Fruit fly (Drosophila melanogaster) whole organism, embryonic: ENCODE results near the gene mRpL17.

Source experiments
- CG11093 ChIP-seq: fragments of 200-800 bp; sonication (Bioruptor generic); IDR thresholded peaks from 3 replicates; pipeline ENCODE4 v1.3.6; 2022; ENCODE audit warnings: missing biosample characterization, missing genetic modification characterization
- CG11695 ChIP-seq: fragments of 200-800 bp; sonication (Bioruptor generic); IDR thresholded peaks from 3 replicates; pipeline ENCODE4 v1.3.6; 2022; ENCODE audit warnings: missing biosample characterization, missing genetic modification characterization
- CG12299 ChIP-seq: fragments of 200-800 bp; sonication (Bioruptor generic); optimal IDR thresholded peaks from 2 replicates; lab custom pipeline; 2018; ENCODE audit warnings: missing biosample characterization, mild to moderate bottlenecking, missing genetic modification characterization
- CG12391 ChIP-seq: fragments of 200-800 bp; sonication (Bioruptor generic); optimal IDR thresholded peaks from 3 replicates; lab custom pipeline; 2018; ENCODE audit warnings: missing biosample characterization, mild to moderate bottlenecking, missing genetic modification characterization, moderate library complexity
- CG17328 ChIP-seq: fragments of 200-800 bp; sonication (Bioruptor generic); IDR thresholded peaks from 2 replicates; pipeline ENCODE4 v1.3.6; 2022; ENCODE audit warnings: missing biosample characterization, missing genetic modification characterization
- CG17359 ChIP-seq: fragments of 200-800 bp; sonication (Bioruptor generic); optimal IDR thresholded peaks from 3 replicates; lab custom pipeline; 2018; ENCODE audit warnings: missing biosample characterization, mild to moderate bottlenecking, missing genetic modification characterization, moderate library complexity
- CG17612 ChIP-seq: fragments of 200-800 bp; sonication (Bioruptor generic); IDR thresholded peaks from 2 replicates; pipeline ENCODE4 v1.3.6; 2022; ENCODE audit warnings: missing biosample characterization, missing genetic modification characterization
- CG17802 ChIP-seq: fragments of 200-800 bp; sonication (Bioruptor generic); optimal IDR thresholded peaks from 2 replicates; lab custom pipeline; 2018; ENCODE audit warnings: missing biosample characterization, mild to moderate bottlenecking, missing genetic modification characterization, moderate library complexity
- CG18619 ChIP-seq: fragments of 200-800 bp; sonication (Bioruptor generic); optimal IDR thresholded peaks from 3 replicates; lab custom pipeline; 2017; ENCODE audit warnings: missing biosample characterization, mild to moderate bottlenecking, missing genetic modification characterization
- CG2116 ChIP-seq: fragments of 200-800 bp; sonication (Bioruptor generic); optimal IDR thresholded peaks from 3 replicates; lab custom pipeline; 2018; ENCODE audit warnings: missing biosample characterization, mild to moderate bottlenecking, missing genetic modification characterization
- CG2199 ChIP-seq: fragments of 200-800 bp; sonication (Bioruptor generic); IDR thresholded peaks from 3 replicates; pipeline ENCODE4 v1.3.6; 2022; ENCODE audit warnings: missing biosample characterization, missing genetic modification characterization
- CG32767 ChIP-seq: fragments of 200-800 bp; sonication (Bioruptor generic); IDR thresholded peaks from 2 replicates; pipeline ENCODE4 v1.3.6; 2022; ENCODE audit warnings: missing biosample characterization, missing genetic modification characterization
- CG32772 ChIP-seq: fragments of 200-800 bp; sonication (Bioruptor generic); IDR thresholded peaks from 2 replicates; pipeline ENCODE4 v1.3.6; 2022; ENCODE audit warnings: missing biosample characterization, missing genetic modification characterization
- CG34376 ChIP-seq: fragments of 200-800 bp; sonication (Bioruptor generic); optimal IDR thresholded peaks from 2 replicates; lab custom pipeline; 2018; ENCODE audit warnings: missing biosample characterization, mild to moderate bottlenecking, missing genetic modification characterization
- CG3838 ChIP-seq: fragments of 200-800 bp; sonication (Bioruptor generic); optimal IDR thresholded peaks from 3 replicates; lab custom pipeline; 2016; ENCODE audit warnings: missing biosample characterization, missing genetic modification characterization
- CG4328 ChIP-seq: fragments of 200-800 bp; sonication (Bioruptor generic); optimal IDR thresholded peaks from 3 replicates; lab custom pipeline; 2017; ENCODE audit warnings: missing biosample characterization, missing genetic modification reagents, missing genetic modification characterization
- CG5180 ChIP-seq: fragments of 200-800 bp; sonication (Bioruptor generic); optimal IDR thresholded peaks from 3 replicates; lab custom pipeline; 2017; ENCODE audit warnings: missing biosample characterization, missing genetic modification characterization, mild to moderate bottlenecking, moderate library complexity, missing genetic modification reagents
- CG6813 ChIP-seq: fragments of 200-800 bp; sonication (Bioruptor generic); optimal IDR thresholded peaks from 2 replicates; lab custom pipeline; 2017; ENCODE audit warnings: missing biosample characterization, missing genetic modification characterization, mild to moderate bottlenecking, moderate library complexity, missing genetic modification reagents
- CG9876 ChIP-seq: fragments of 200-800 bp; sonication (Bioruptor generic); optimal IDR thresholded peaks from 2 replicates; lab custom pipeline; 2016; ENCODE audit warnings: missing biosample characterization, missing genetic modification characterization
- D ChIP-seq, 2 experiments: fragments of 200-800 bp in 1 of 2; fragments of >200 bp in 1 of 2; sonication (Bioruptor generic) in 1 of 2; optimal IDR thresholded peaks; 2 replicates in 1 of 2; 3 replicates in 1 of 2; lab custom pipeline; 2017; ENCODE audit warnings: mild to moderate bottlenecking in 1 of 2, missing biosample characterization in 1 of 2, missing genetic modification characterization in 1 of 2, missing genetic modification reagents in 1 of 2
- Dfd ChIP-seq, 2 experiments: fragments of >200 bp; optimal IDR thresholded peaks; 2 replicates each; lab custom pipeline; 2017; ENCODE audit warnings: missing biosample characterization in 2 of 2, missing genetic modification characterization in 2 of 2
- HLH54F ChIP-seq: fragments of 200-800 bp; sonication (Bioruptor generic); optimal IDR thresholded peaks from 3 replicates; lab custom pipeline; 2016; ENCODE audit warnings: missing biosample characterization, missing genetic modification characterization
- Med ChIP-seq: fragments of 200-800 bp; sonication (Bioruptor generic); peaks from one replicate; lab custom pipeline; 2016; ENCODE audit warnings: missing biosample characterization, missing genetic modification characterization, mild to moderate bottlenecking, inconsistent platforms, moderate library complexity
- Nf-YA ChIP-seq: fragments of 200-800 bp; sonication (Bioruptor generic); IDR thresholded peaks from 2 replicates; pipeline ENCODE4 v1.3.6; 2022; ENCODE audit warnings: missing biosample characterization, missing genetic modification characterization
- Pdp1 ChIP-seq, 2 experiments: fragments of 200-800 bp; sonication (Bioruptor generic); optimal IDR thresholded peaks; 3 replicates each; lab custom pipeline; 2016; ENCODE audit warnings: missing biosample characterization in 2 of 2, missing genetic modification characterization in 2 of 2, mild to moderate bottlenecking in 1 of 2, moderate library complexity in 1 of 2
- Spps ChIP-seq: fragments of 200-800 bp; sonication (Bioruptor generic); optimal IDR thresholded peaks from 2 replicates; lab custom pipeline; 2018; ENCODE audit warnings: missing biosample characterization, mild to moderate bottlenecking, missing genetic modification characterization
- ab ChIP-seq: fragments of 200-800 bp; sonication (Bioruptor generic); optimal IDR thresholded peaks from 2 replicates; lab custom pipeline; 2016; ENCODE audit warnings: missing biosample characterization, missing genetic modification characterization
- abd-A ChIP-seq: fragments of 200-800 bp; sonication (Bioruptor generic); optimal IDR thresholded peaks from 3 replicates; lab custom pipeline; 2019; ENCODE audit warnings: missing biosample characterization, mild to moderate bottlenecking, missing genetic modification characterization, moderate library complexity
- al ChIP-seq: fragments of 200-800 bp; sonication (Bioruptor generic); IDR thresholded peaks from 2 replicates; pipeline ENCODE4 v1.3.6; 2022; ENCODE audit warnings: missing biosample characterization, missing genetic modification characterization
- ase ChIP-seq: fragments of 200-800 bp; sonication (Bioruptor generic); IDR thresholded peaks from 3 replicates; pipeline ENCODE4 v1.3.6; 2022; ENCODE audit warnings: missing biosample characterization, missing genetic modification characterization
- chm ChIP-seq: fragments of 200-800 bp; sonication (Bioruptor generic); IDR thresholded peaks from 2 replicates; pipeline ENCODE4 v1.3.6; 2022; ENCODE audit warnings: missing biosample characterization, missing genetic modification characterization
- crp ChIP-seq, 2 experiments: fragments of 200-800 bp; sonication (Bioruptor generic); optimal IDR thresholded peaks; 2 replicates in 1 of 2; 3 replicates in 1 of 2; lab custom pipeline; 2017; ENCODE audit warnings: missing biosample characterization in 2 of 2, missing genetic modification characterization in 2 of 2, mild to moderate bottlenecking in 1 of 2, moderate library complexity in 1 of 2
- dati ChIP-seq: fragments of 200-800 bp; sonication (Bioruptor generic); IDR thresholded peaks from 2 replicates; pipeline ENCODE4 v1.3.6; 2022; ENCODE audit warnings: missing biosample characterization, missing genetic modification characterization
- dmrt11E ChIP-seq: fragments of 200-800 bp; sonication (Bioruptor generic); optimal IDR thresholded peaks from 3 replicates; lab custom pipeline; 2018; ENCODE audit warnings: missing biosample characterization, mild to moderate bottlenecking, missing genetic modification characterization, moderate library complexity
- ems ChIP-seq: fragments of 200-800 bp; sonication (Bioruptor generic); optimal IDR thresholded peaks from 3 replicates; lab custom pipeline; 2016; ENCODE audit warnings: missing biosample characterization, missing genetic modification characterization
- ewg ChIP-seq: fragments of 200-800 bp; sonication (Bioruptor generic); optimal IDR thresholded peaks from 3 replicates; lab custom pipeline; 2017; ENCODE audit warnings: mild to moderate bottlenecking, missing biosample characterization, missing genetic modification reagents, missing genetic modification characterization
- insv ChIP-seq, 2 experiments: fragments of 200-800 bp; sonication (Bioruptor generic); optimal IDR thresholded peaks; 3 replicates each; lab custom pipeline; 2016 to 2018; ENCODE audit warnings: missing biosample characterization in 2 of 2, missing genetic modification characterization in 2 of 2
- kah ChIP-seq: fragments of 200-800 bp; sonication (Bioruptor generic); optimal IDR thresholded peaks from 2 replicates; lab custom pipeline; 2018; ENCODE audit warnings: missing biosample characterization, mild to moderate bottlenecking, missing genetic modification characterization
- lbe ChIP-seq: fragments of 200-800 bp; sonication (Bioruptor generic); optimal IDR thresholded peaks from 2 replicates; lab custom pipeline; 2016; ENCODE audit warnings: missing biosample characterization, mild to moderate bottlenecking, missing genetic modification characterization
- slp2 ChIP-seq: fragments of 200-800 bp; sonication (Bioruptor generic); optimal IDR thresholded peaks from 2 replicates; lab custom pipeline; 2016; ENCODE audit warnings: missing biosample characterization, missing genetic modification characterization
- sqz ChIP-seq: fragments of 200-800 bp; sonication (Bioruptor generic); optimal IDR thresholded peaks from 3 replicates; lab custom pipeline; 2018; ENCODE audit warnings: missing biosample characterization, mild to moderate bottlenecking, missing genetic modification characterization
- wek ChIP-seq: fragments of 200-800 bp; sonication (Bioruptor generic); optimal IDR thresholded peaks from 3 replicates; lab custom pipeline; 2018; ENCODE audit warnings: missing biosample characterization, mild to moderate bottlenecking, missing genetic modification characterization, moderate library complexity
- yki ChIP-seq: fragments of >200 bp; optimal IDR thresholded peaks from 3 replicates; lab custom pipeline; 2018

The mRpL17 gene

dm6 chr3L:225120-225519 is 39.5 kb upstream of the mRpL17 start (continued):
- TF ChIP-seq CG3838 (GFP tag; lab: Kevin White, UChicago) = no peak
- TF ChIP-seq CG6813 (GFP tag; lab: Kevin White, UChicago) = no peak
- TF ChIP-seq crp (GFP tag; optimal IDR thresholded peaks at IDR 0.05; lab: Kevin White, UChicago) = no peak
- TF ChIP-seq CG12299 (tag; lab: Kevin White, UChicago) = peak; percentile 13
- peak; percentile 92 for TF ChIP-seq CG32767 (GFP tag; lab: Robert Waterston, UW)
- TF ChIP-seq CG11695 (GFP tag; lab: Robert Waterston, UW) = no peak
- TF ChIP-seq Pdp1 (GFP tag; optimal IDR thresholded peaks at IDR 0.05; lab: Kevin White, UChicago) = peak in 1 of 2 experiments; percentile 91
- no peak for TF ChIP-seq CG9876 (GFP tag; lab: Kevin White, UChicago)
- TF ChIP-seq Nf-YA (GFP tag; lab: Robert Waterston, UW) = 0 out of 2 replicates have a peak, but pooled peaks have one; percentile 33
- no peak for TF ChIP-seq CG5180 (GFP tag; lab: Kevin White, UChicago)
- TF ChIP-seq sqz (GFP tag; lab: Kevin White, UChicago) = peak; percentile 87
- TF ChIP-seq CG17328 (GFP tag; lab: Robert Waterston, UW) = no peak
- TF ChIP-seq CG2116 (GFP tag; lab: Kevin White, UChicago) = peak; percentile 0
- TF ChIP-seq CG32772 (GFP tag; lab: Robert Waterston, UW) = no peak

dm6 chr3L:231504-231903 is 33.1 kb upstream of the mRpL17 start, which contains the start of gene CG42846:
Gene CG42846, minus strand, starts transcription at chr3L:231604.
- TF ChIP-seq slp2 (GFP tag; lab: Kevin White, UChicago) = no peak
- TF ChIP-seq chm (GFP tag; lab: Robert Waterston, UW) = no peak
- no peak for TF ChIP-seq CG17328 (GFP tag; lab: Robert Waterston, UW)
- TF ChIP-seq lbe (GFP tag; lab: Kevin White, UChicago) = peak; percentile 18
- no peak for TF ChIP-seq Med
- no peak for TF ChIP-seq CG18619
- TF ChIP-seq CG2199 (GFP tag; lab: Robert Waterston, UW) = no peak
- TF ChIP-seq D (optimal IDR thresholded peaks at IDR 0.05; lab: Kevin White, UChicago) = no peak
- TF ChIP-seq D (GFP tag; optimal IDR thresholded peaks at IDR 0.05; lab: Kevin White, UChicago) = no peak
- no peak for TF ChIP-seq abd-A
- TF ChIP-seq CG34376 (GFP tag; lab: Kevin White, UChicago) = peak; percentile 12
- TF ChIP-seq, all 482 proteins: peak for 2

DNA sequence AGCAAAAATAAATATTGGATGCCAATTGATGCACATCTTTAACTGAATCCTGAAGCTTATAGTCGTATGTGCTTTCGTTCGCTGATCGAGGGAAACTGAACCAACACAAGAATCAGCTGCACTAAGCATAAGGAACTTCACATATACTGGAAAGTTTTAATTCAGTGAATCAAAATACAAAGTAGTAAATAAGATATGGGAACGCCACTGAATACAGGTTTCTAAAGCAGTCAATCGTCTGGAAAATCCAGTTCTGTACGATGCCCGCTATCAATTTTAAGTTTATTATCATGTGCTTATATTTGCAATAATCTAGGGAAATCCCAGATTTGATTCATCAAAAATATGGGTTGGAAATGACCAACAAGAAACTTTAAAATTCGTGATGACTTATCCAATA is 32.3 kb upstream of the mRpL17 start, which contains the start of gene CG34454:
CG34454 (minus strand) TSS at position 84 of the 400 bp plus-strand sequence.
- TF ChIP-seq al (GFP tag; lab: Robert Waterston, UW) (no peak), dmrt11E (tag; lab: Kevin White, UChicago) (no peak), insv (GFP tag; optimal IDR thresholded peaks at IDR 0.05; lab: Kevin White, UChicago) (no peak), Spps (no peak), yki (lab: Kevin White, UChicago) (no peak), ab (GFP tag; lab: Kevin White, UChicago) (no peak), wek (no peak), HLH54F (GFP tag; lab: Kevin White, UChicago) (no peak), dati (GFP tag; lab: Robert Waterston, UW) (no peak), Dfd (GFP tag; optimal IDR thresholded peaks at IDR 0.05; lab: Kevin White, UChicago) (no peak), ems (GFP tag; lab: Kevin White, UChicago) (no peak), CG11093 (GFP tag; lab: Robert Waterston, UW) (no peak), ewg (no peak), ase (no peak), CG12391 (tag; lab: Kevin White, UChicago) (no peak), CG17359 (tag; lab: Kevin White, UChicago) (no peak), kah (GFP tag; lab: Kevin White, UChicago) (no peak), CG17802 (tag; lab: Kevin White, UChicago) (no peak), CG17612 (GFP tag; lab: Robert Waterston, UW) (no peak), CG4328 (GFP tag; lab: Kevin White, UChicago) (no peak)
